Worm (Caenorhabditis elegans) whole organism, L2 larva: ENCODE results near the gene F19B10.13.

Source experiments
- F13H6.1 ChIP-seq: sonication (generic microtip); optimal IDR thresholded peaks from 2 replicates; lab custom pipeline; 2016; ENCODE audit warnings: missing genetic modification characterization, missing compliant biosample characterization
- R02D3.7 ChIP-seq: fragments of 150-350 bp; optimal IDR thresholded peaks from 2 replicates; lab custom pipeline; 2014; ENCODE audit warnings: missing biosample characterization, missing genetic modification characterization
- ama-1 ChIP-seq: fragments of 150-350 bp; optimal IDR thresholded peaks from 2 replicates; lab custom pipeline; 2018; ENCODE audit warnings: inconsistent platforms
- blmp-1 ChIP-seq: sonication (generic microtip); optimal IDR thresholded peaks from 2 replicates; lab custom pipeline; 2017; ENCODE audit warnings: missing genetic modification characterization, mild to moderate bottlenecking, missing compliant biosample characterization, antibody characterized with exemption, moderate library complexity; ENCODE audit not compliant: insufficient read depth
- crh-2 ChIP-seq: sonication (generic microtip); optimal IDR thresholded peaks from 2 replicates; lab custom pipeline; 2017; ENCODE audit warnings: missing biosample characterization, missing genetic modification characterization
- elt-3 ChIP-seq: sonication (generic microtip); optimal IDR thresholded peaks from 2 replicates; lab custom pipeline; 2017; ENCODE audit warnings: missing biosample characterization, missing genetic modification characterization
- lin-39 ChIP-seq: fragments of 150-350 bp; optimal IDR thresholded peaks from 2 replicates; lab custom pipeline; 2014; ENCODE audit warnings: missing biosample characterization, missing genetic modification reagents, missing genetic modification characterization
- lsy-2 ChIP-seq, 2 experiments: fragments of 150-350 bp in 1 of 2; sonication (generic microtip) in 1 of 2; optimal IDR thresholded peaks; 2 replicates each; lab custom pipeline; 2014 to 2017; ENCODE audit warnings: missing biosample characterization in 2 of 2, missing genetic modification characterization in 2 of 2
- nhr-11 ChIP-seq: fragments of 150-350 bp; optimal IDR thresholded peaks from 2 replicates; lab custom pipeline; 2014; ENCODE audit warnings: missing biosample characterization, missing genetic modification characterization
- nhr-77 ChIP-seq: fragments of 150-350 bp; optimal IDR thresholded peaks from 2 replicates; lab custom pipeline; 2014; ENCODE audit warnings: missing biosample characterization, missing genetic modification characterization
- skn-1 ChIP-seq: sonication (generic microtip); optimal IDR thresholded peaks from 2 replicates; lab custom pipeline; 2017; ENCODE audit warnings: missing biosample characterization, missing genetic modification characterization
- snpc-4 ChIP-seq: fragments of 150-350 bp; optimal IDR thresholded peaks from 2 replicates; lab custom pipeline; 2014; ENCODE audit warnings: missing biosample characterization, missing genetic modification characterization
- unc-55 ChIP-seq: fragments of 150-350 bp; sonication (generic microtip); optimal IDR thresholded peaks from 3 replicates; lab custom pipeline; 2014; ENCODE audit warnings: missing biosample characterization, missing genetic modification reagents, missing genetic modification characterization
- unc-62 ChIP-seq: fragments of 150-350 bp; optimal IDR thresholded peaks from 2 replicates; lab custom pipeline; 2014; ENCODE audit warnings: missing biosample characterization, missing genetic modification reagents, missing genetic modification characterization

ce11 chrII:3681365-3682083 is 19.4 kb downstream of the F19B10.13 start, which contains the start of gene F19B10.10:
- TF ChIP-seq lsy-2 (tag; optimal IDR thresholded peaks at IDR 0.05; lab: Kevin White, UChicago) (no peak), elt-3 (tag; lab: Kevin White, UChicago) (no peak), skn-1 (tag; lab: Kevin White, UChicago) (no peak), unc-62 (no peak), nhr-11 (no peak), snpc-4 (tag; lab: Kevin White, UChicago) (no peak), ama-1 (lab: Kevin White, UChicago) (no peak), nhr-77 (tag; lab: Kevin White, UChicago) (no peak), blmp-1 (no peak), F13H6.1 (no peak), crh-2 (no peak), unc-55 (GFP tag; lab: Kevin White, UChicago) (no peak), R02D3.7 (no peak), lin-39 (tag; lab: Kevin White, UChicago) (no peak)
